Worm (Caenorhabditis elegans): ENCODE measurements around the gene F10C1.1.

The F10C1.1 gene

ce11 chrII:5774120-5774519, at the start of gene F10C1.1, which contains the start of gene dmd-5:
Gene F10C1.1, plus strand, starts transcription at chrII:5774229.
Gene dmd-5, minus strand, starts transcription at chrII:5774220.
- no peak for TF ChIP-seq bed-3 (GFP tag; optimal IDR thresholded peaks at IDR 0.05)
- TF ChIP-seq nhr-237 (tag; optimal IDR thresholded peaks at IDR 0.05): no peak
- TF ChIP-seq hlh-1 (tag; optimal IDR thresholded peaks at IDR 0.05): no peak
- TF ChIP-seq blmp-1 (tag; optimal IDR thresholded peaks at IDR 0.05): no peak
- no peak for TF ChIP-seq lin-32 (GFP tag; optimal IDR thresholded peaks at IDR 0.05)

- TF ChIP-seq tbx-8 (GFP tag; optimal IDR thresholded peaks at IDR 0.05): no peak
- no peak for TF ChIP-seq mls-2 (tag; optimal IDR thresholded peaks at IDR 0.05)
- no peak for TF ChIP-seq nhr-28 (tag; optimal IDR thresholded peaks at IDR 0.05)
- TF ChIP-seq nhr-76 (tag; optimal IDR thresholded peaks at IDR 0.05): no peak
- TF ChIP-seq lin-32 (GFP tag; optimal IDR thresholded peaks at IDR 0.05): no peak
- TF ChIP-seq sptf-1 (tag; optimal IDR thresholded peaks at IDR 0.05): no peak
- TF ChIP-seq mep-1 (tag; optimal IDR thresholded peaks at IDR 0.05): peak; percentile 25
- peak; percentile 63 for TF ChIP-seq ces-1 (GFP tag; optimal IDR thresholded peaks at IDR 0.05)
- no peak for TF ChIP-seq hlh-1 (tag; optimal IDR thresholded peaks at IDR 0.05)
Measured at ce11 chrII:5725094-5725493, 48.9 kb upstream of the F10C1.1 start.

- TF ChIP-seq lin-13 (tag; optimal IDR thresholded peaks at IDR 0.05) (no peak), M03D4.4 (tag; optimal IDR thresholded peaks at IDR 0.05) (no peak), elt-3 (tag; optimal IDR thresholded peaks at IDR 0.05) (no peak), nhr-76 (tag; optimal IDR thresholded peaks at IDR 0.05) (no peak), mab-5 (tag; optimal IDR thresholded peaks at IDR 0.05) (no peak), ces-1 (GFP tag; optimal IDR thresholded peaks at IDR 0.05) (peak; percentile 72)
Measured at ce11 chrII:5727707-5728106, 46.3 kb upstream of the F10C1.1 start, which contains the start of gene rab-3. Gene rab-3, minus strand, starts transcription at chrII:5727853.

- TF ChIP-seq flh-1 (GFP tag; optimal IDR thresholded peaks at IDR 0.05) (no peak), ceh-39 (tag; optimal IDR thresholded peaks at IDR 0.05) (no peak), ceh-83 (GFP tag; optimal IDR thresholded peaks at IDR 0.05) (no peak), nhr-28 (tag; optimal IDR thresholded peaks at IDR 0.05) (no peak), nhr-12 (tag; optimal IDR thresholded peaks at IDR 0.05) (no peak), mep-1 (tag; optimal IDR thresholded peaks at IDR 0.05) (no peak), bed-3 (GFP tag; optimal IDR thresholded peaks at IDR 0.05) (no peak), M03D4.4 (tag; optimal IDR thresholded peaks at IDR 0.05) (no peak)
Measured at ce11 chrII:5730343-5731083, 43.5 kb upstream of the F10C1.1 start, which contains the start of the genes C18A3.7 and C18A3.11. Gene C18A3.7, minus strand, starts transcription at chrII:5730443. Gene C18A3.11, plus strand, starts transcription at chrII:5731033.

- no peak for TF ChIP-seq nhr-237 (tag; optimal IDR thresholded peaks at IDR 0.05)
- no peak for TF ChIP-seq bed-3 (GFP tag; optimal IDR thresholded peaks at IDR 0.05)
- TF ChIP-seq pha-4 (tag; optimal IDR thresholded peaks at IDR 0.05): no peak
- TF ChIP-seq zip-8 (tag; optimal IDR thresholded peaks at IDR 0.05): peak; percentile 92
- TF ChIP-seq mab-5 (tag; optimal IDR thresholded peaks at IDR 0.05): no peak
- no peak for TF ChIP-seq mep-1 (tag; optimal IDR thresholded peaks at IDR 0.05)
- no peak for TF ChIP-seq sptf-1 (tag; optimal IDR thresholded peaks at IDR 0.05)
- TF ChIP-seq ceh-43 (GFP tag; optimal IDR thresholded peaks at IDR 0.05): no peak
- no peak for TF ChIP-seq cnd-1 (tag; optimal IDR thresholded peaks at IDR 0.05)
- no peak for TF ChIP-seq elt-1 (tag; optimal IDR thresholded peaks at IDR 0.05; ENCODE audit: borderline replicate concordance, insufficient read depth)
- TF ChIP-seq nhr-2 (tag; optimal IDR thresholded peaks at IDR 0.05): peak; percentile 52
- no peak for TF ChIP-seq nhr-76 (tag; optimal IDR thresholded peaks at IDR 0.05)
- no peak for TF ChIP-seq elt-3 (tag; optimal IDR thresholded peaks at IDR 0.05)
- peak; percentile 69 for TF ChIP-seq unc-62 (GFP tag; optimal IDR thresholded peaks at IDR 0.05)
Measured at ce11 chrII:5734883-5735282, 39.1 kb upstream of the F10C1.1 start.

- TF ChIP-seq elt-1 (tag; optimal IDR thresholded peaks at IDR 0.05; ENCODE audit: borderline replicate concordance, insufficient read depth): peak; percentile 61
- no peak for TF ChIP-seq ceh-39 (tag; optimal IDR thresholded peaks at IDR 0.05)
- TF ChIP-seq nhr-2 (tag; optimal IDR thresholded peaks at IDR 0.05): peak; percentile 78
Measured at ce11 chrII:5735744-5736143, 38.3 kb upstream of the F10C1.1 start.

Measured in whole organism, mixed stage, embryonic.